Worm (Caenorhabditis elegans): ENCODE results near the gene fbxb-118.
A peak's percentile ranks its signal among the peaks of the same experiment; 100 is the strongest.

fbxb-118 gene

DNA sequence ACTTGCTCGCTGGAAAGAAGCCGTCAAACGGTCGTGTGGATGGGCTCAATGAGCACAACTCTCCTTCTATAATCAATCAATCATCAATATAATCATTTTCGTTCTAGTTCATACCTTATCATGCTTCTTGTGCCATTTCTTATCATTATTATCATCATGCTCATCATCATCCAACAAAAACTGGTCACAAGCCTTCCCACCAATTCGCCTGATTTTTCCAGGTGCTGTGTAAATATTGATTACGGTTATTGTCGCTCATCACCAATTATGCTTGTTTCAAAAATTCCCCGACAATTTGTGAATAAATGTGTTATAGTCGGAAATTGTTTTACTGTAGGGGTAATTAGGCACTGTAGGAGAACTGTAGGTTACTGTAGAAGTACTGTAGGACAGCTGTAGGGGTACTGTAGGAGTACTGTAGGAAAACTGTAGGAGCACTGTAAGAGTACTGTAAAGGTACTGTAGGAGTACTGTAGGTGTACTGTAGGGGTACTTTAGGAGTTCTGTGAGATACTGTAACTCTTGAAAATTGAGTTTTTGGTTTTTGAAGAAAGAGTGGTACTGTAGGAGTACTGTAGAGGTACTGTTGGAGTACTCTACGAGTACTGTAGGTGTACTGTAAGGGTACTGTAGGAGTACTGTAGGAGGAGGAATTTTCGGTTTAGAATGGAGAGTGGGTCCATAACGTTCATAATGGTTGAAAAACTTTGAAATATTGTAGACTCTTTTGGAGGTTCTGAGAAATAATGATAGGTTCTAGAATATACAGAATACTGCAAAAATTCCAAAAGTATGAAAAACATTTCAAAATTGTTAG, 30.3 kb upstream of the fbxb-118 start (continued):
- TF ChIP-seq nhr-28 (tag; optimal IDR thresholded peaks at IDR 0.05), result no peak
- no peak for TF ChIP-seq irx-1 (tag; optimal IDR thresholded peaks at IDR 0.05)
- no peak for TF ChIP-seq swsn-7 (tag; optimal IDR thresholded peaks at IDR 0.05)
- TF ChIP-seq jun-1 (tag; optimal IDR thresholded peaks at IDR 0.05), result no peak
- TF ChIP-seq hpl-2 (GFP tag; optimal IDR thresholded peaks at IDR 0.05), result no peak
- TF ChIP-seq nhr-237 (tag; optimal IDR thresholded peaks at IDR 0.05), result no peak
- peak; percentile 53 for TF ChIP-seq nhr-47 (tag; optimal IDR thresholded peaks at IDR 0.05)
- no peak for TF ChIP-seq alr-1 (tag; optimal IDR thresholded peaks at IDR 0.05; ENCODE audit: borderline replicate concordance)
- no peak for TF ChIP-seq nhr-12 (tag; optimal IDR thresholded peaks at IDR 0.05)
- TF ChIP-seq nhr-76 (tag; optimal IDR thresholded peaks at IDR 0.05), result no peak
- TF ChIP-seq elt-3 (tag; optimal IDR thresholded peaks at IDR 0.05), result peak in 1 of 6 experiments; percentile 40
- no peak for TF ChIP-seq lin-15B (tag; optimal IDR thresholded peaks at IDR 0.05)
- no peak for TF ChIP-seq aha-1 (tag; optimal IDR thresholded peaks at IDR 0.05)
- TF ChIP-seq blmp-1 (tag; optimal IDR thresholded peaks at IDR 0.05), result no peak
- TF ChIP-seq ztf-4 (tag; optimal IDR thresholded peaks at IDR 0.05), result no peak
- TF ChIP-seq lin-35 (GFP tag; optimal IDR thresholded peaks at IDR 0.05), result peak in 1 of 2 experiments; percentile 39
- peak; percentile 15 for TF ChIP-seq sup-37 (GFP tag; optimal IDR thresholded peaks at IDR 0.05)
- peak; percentile 73 for TF ChIP-seq nhr-85 (tag)
- TF ChIP-seq aly-2 (tag; optimal IDR thresholded peaks at IDR 0.05), result peak; percentile 13

DNA sequence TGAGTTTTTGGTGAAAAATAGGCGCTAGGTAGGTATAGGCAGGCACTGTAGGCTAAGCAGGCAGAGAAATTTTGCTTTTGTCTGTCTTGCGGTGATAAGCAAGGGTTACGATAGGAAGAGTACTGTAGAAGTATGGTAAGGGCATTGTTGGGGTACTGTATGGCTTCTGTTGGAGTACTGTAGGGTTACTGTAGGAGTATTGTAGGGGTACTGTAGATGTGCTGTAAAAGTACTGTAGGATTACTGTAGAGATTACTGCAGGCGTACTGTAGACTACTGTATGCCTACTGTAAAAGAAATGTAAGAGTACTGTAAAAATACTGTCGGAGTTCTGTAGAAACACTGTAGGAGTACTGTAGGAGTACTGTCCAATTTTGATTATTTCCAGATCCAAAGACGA, 28.6 kb upstream of the fbxb-118 start:
- TF ChIP-seq mdl-1 (tag; optimal IDR thresholded peaks at IDR 0.05) (no peak), nhr-85 (tag) (no peak), lsy-2 (tag; optimal IDR thresholded peaks at IDR 0.05) (peak in 1 of 2 experiments; percentile 33)

DNA sequence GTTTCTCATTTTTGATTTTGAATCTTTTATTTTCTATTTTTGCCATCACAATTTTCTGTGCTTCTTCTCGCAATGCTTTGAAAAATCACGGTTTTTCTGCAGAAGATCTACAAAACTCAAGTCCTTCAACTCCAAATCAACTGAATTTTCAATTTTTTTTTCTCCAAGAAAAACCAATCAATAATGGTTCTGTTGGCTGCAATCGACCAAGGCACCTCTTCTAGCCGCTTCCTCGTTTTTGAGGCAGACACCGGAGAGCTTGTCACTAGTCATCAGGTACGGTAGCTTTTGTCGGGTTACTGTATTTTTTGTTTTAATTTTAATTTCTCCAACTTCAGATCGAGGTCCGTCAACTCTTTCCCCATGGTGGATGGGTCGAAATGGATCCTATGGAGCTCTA, 27.9 kb upstream of the fbxb-118 start, which contains the start of gene R11F4.1:
TSS of gene R11F4.1 (plus strand) at position 103 of the 400 bp plus-strand sequence.
- TF ChIP-seq nhr-47 (tag; optimal IDR thresholded peaks at IDR 0.05) (no peak), pag-3 (tag; optimal IDR thresholded peaks at IDR 0.05; ENCODE audit: borderline replicate concordance, insufficient read depth) (no peak), nhr-84 (tag; optimal IDR thresholded peaks at IDR 0.05) (no peak), nhr-76 (tag; optimal IDR thresholded peaks at IDR 0.05) (no peak), hpl-2 (GFP tag; optimal IDR thresholded peaks at IDR 0.05) (no peak), nhr-237 (tag; optimal IDR thresholded peaks at IDR 0.05) (no peak), ets-5 (GFP tag; IDR thresholded peaks at IDR 0.05) (no peak), lin-13 (GFP tag; optimal IDR thresholded peaks at IDR 0.05) (no peak), ama-1 (optimal IDR thresholded peaks at IDR 0.05) (no peak), pax-3 (tag; optimal IDR thresholded peaks at IDR 0.05) (no peak), tbx-2 (tag; optimal IDR thresholded peaks at IDR 0.05) (no peak), vab-15 (tag; optimal IDR thresholded peaks at IDR 0.05) (no peak), fkh-10 (GFP tag; optimal IDR thresholded peaks at IDR 0.05) (no peak), nhr-90 (tag; optimal IDR thresholded peaks at IDR 0.05; ENCODE audit: poor library complexity) (no peak), fkh-8 (tag; optimal IDR thresholded peaks at IDR 0.05) (no peak), snu-23 (GFP tag; optimal IDR thresholded peaks at IDR 0.05) (no peak)

DNA sequence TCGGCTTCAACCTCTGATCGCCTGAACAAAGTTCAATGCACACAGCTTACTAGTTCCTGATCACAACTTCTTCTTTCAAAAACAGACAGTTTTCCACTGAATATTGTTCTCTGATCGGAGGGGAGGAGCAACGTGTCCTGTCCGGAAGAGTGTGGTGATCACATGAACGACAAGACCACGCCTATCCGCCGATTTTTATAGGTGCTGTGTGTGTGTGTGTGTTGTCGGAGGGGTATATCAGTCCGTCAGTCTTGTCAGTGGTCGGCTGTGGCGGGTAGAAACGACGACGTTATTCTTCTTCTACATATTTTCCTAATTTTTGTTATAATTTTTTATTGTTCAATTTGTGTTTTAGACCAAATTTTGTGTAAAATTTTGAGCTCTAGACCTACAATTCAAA, 26.9 kb upstream of the fbxb-118 start:
- TF ChIP-seq mdl-1 (tag; optimal IDR thresholded peaks at IDR 0.05) (peak in 1 of 2 experiments; percentile 69), vab-15 (tag; optimal IDR thresholded peaks at IDR 0.05) (no peak), elt-3 (tag; optimal IDR thresholded peaks at IDR 0.05) (peak in 1 of 6 experiments; percentile 16), blmp-1 (tag; optimal IDR thresholded peaks at IDR 0.05) (peak; percentile 15), mef-2 (tag; optimal IDR thresholded peaks at IDR 0.05) (no peak), snpc-4 (tag; optimal IDR thresholded peaks at IDR 0.05) (no peak), nhr-85 (tag) (peak; percentile 67), lin-14 (GFP tag; optimal IDR thresholded peaks at IDR 0.05) (peak; percentile 59), tbx-2 (tag; optimal IDR thresholded peaks at IDR 0.05) (peak; percentile 48), nhr-19 (GFP tag; conservative IDR thresholded peaks at IDR 0.05) (peak; percentile 59), nhr-47 (tag; optimal IDR thresholded peaks at IDR 0.05) (peak; percentile 4), nhr-90 (tag; optimal IDR thresholded peaks at IDR 0.05; ENCODE audit: poor library complexity) (peak; percentile 33), snu-23 (GFP tag; optimal IDR thresholded peaks at IDR 0.05) (peak; percentile 8), unc-130 (tag; optimal IDR thresholded peaks at IDR 0.05) (peak; percentile 14), nhr-20 (tag; optimal IDR thresholded peaks at IDR 0.05) (peak; percentile 56), lin-35 (GFP tag; optimal IDR thresholded peaks at IDR 0.05) (peak in 1 of 2 experiments; percentile 63), elt-2 (tag; optimal IDR thresholded peaks at IDR 0.05) (peak; percentile 38), rnt-1 (tag; optimal IDR thresholded peaks at IDR 0.05) (peak; percentile 17), sup-37 (GFP tag; optimal IDR thresholded peaks at IDR 0.05) (no peak), ama-1 (optimal IDR thresholded peaks at IDR 0.05) (peak; percentile 50), nhr-71 (tag; optimal IDR thresholded peaks at IDR 0.05) (peak; percentile 65)

Data from whole organism, L1 larva.